Fruit fly (Drosophila melanogaster): ENCODE measurements around the gene csw.

The csw gene

DNA sequence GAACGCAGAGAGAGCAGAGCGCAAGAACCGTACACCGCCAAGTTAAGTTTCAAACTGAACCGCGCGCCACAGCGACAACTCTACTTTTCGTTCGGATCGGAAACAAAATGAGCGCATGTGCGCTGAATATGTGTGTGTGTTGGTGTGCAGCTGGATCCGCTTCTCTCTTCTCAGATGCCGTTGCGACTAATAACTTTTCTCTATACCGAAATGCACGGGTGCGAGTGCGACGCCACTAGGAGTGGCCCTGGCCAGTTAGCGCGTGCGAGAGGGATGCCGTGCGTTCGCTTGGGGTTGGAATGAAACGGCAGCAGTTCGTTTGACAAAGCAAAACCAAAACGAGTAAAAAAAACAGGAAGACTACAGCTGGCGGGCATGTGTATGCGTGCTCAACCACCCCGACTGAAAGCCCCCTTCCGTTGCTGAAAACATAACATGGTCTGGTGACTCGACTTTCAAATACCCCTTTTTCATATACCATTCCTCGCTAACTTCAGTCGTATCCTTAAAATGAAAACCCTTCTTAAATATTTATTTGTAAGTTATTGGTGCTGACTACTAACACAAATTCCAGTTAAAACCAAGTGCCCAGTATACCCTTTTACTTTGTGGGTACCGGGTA is 42.9 kb downstream of the csw start (continued):
- TF ChIP-seq cwo (GFP tag; optimal IDR thresholded peaks at IDR 0.05) (peak; percentile 98), CTCF (GFP tag; optimal IDR thresholded peaks at IDR 0.05) (peak; percentile 79), al (GFP tag; IDR thresholded peaks at IDR 0.05) (peak; percentile 100), tap (tag; optimal IDR thresholded peaks at IDR 0.05) (peak; percentile 100), sisA (GFP tag; IDR thresholded peaks at IDR 0.05) (peak; percentile 100), Scr (GFP tag; IDR thresholded peaks at IDR 0.05; ENCODE audit: partially characterized antibody) (no peak), Hand (GFP tag; optimal IDR thresholded peaks at IDR 0.05) (peak; percentile 99), pzg (GFP tag; optimal IDR thresholded peaks at IDR 0.05) (peak; percentile 60), CG11247 (GFP tag; IDR thresholded peaks at IDR 0.05) (peak; percentile 100), Ssrp (tag; optimal IDR thresholded peaks at IDR 0.05) (peak; percentile 100), Six4 (GFP tag; optimal IDR thresholded peaks at IDR 0.05) (peak; percentile 100), Taf1 (GFP tag; IDR thresholded peaks at IDR 0.05) (peak; percentile 100), p53 (GFP tag; optimal IDR thresholded peaks at IDR 0.05) (peak; percentile 99), Ptx1 (GFP tag; IDR thresholded peaks at IDR 0.05) (peak; percentile 100), CG12659 (GFP tag; optimal IDR thresholded peaks at IDR 0.05) (peak; percentile 100), trem (tag; optimal IDR thresholded peaks at IDR 0.05) (peak; percentile 98), sr (GFP tag; IDR thresholded peaks at IDR 0.05) (peak; percentile 100), az2 (GFP tag; optimal IDR thresholded peaks at IDR 0.05) (peak; percentile 100), Fer3 (tag; optimal IDR thresholded peaks at IDR 0.05) (peak; percentile 100), HmgZ (tag; optimal IDR thresholded peaks at IDR 0.05) (peak; percentile 100), Hey (tag; optimal IDR thresholded peaks at IDR 0.05) (peak; percentile 99), MTF-1 (GFP tag; optimal IDR thresholded peaks at IDR 0.05; ENCODE audit: borderline replicate concordance) (peak; percentile 100), GATAe (GFP tag; conservative IDR thresholded peaks at IDR 0.05) (peak; percentile 100), sens (GFP tag) (peak; percentile 100), kni (GFP tag; optimal IDR thresholded peaks at IDR 0.05) (peak; percentile 99), bsh (GFP tag; optimal IDR thresholded peaks at IDR 0.05) (peak; percentile 96 to 100), Hr51 (GFP tag; optimal IDR thresholded peaks at IDR 0.05) (peak; percentile 100), CG12942 (GFP tag; optimal IDR thresholded peaks at IDR 0.05) (peak; percentile 100), Antp (GFP tag; optimal IDR thresholded peaks at IDR 0.05) (peak; percentile 100), CG1529 (GFP tag; optimal IDR thresholded peaks at IDR 0.05) (peak; percentile 100), CG17568 (GFP tag; optimal IDR thresholded peaks at IDR 0.05) (peak; percentile 100), CG10979 (tag; optimal IDR thresholded peaks at IDR 0.05) (peak; percentile 100), YL-1 (GFP tag; optimal IDR thresholded peaks at IDR 0.05) (peak; percentile 98), luna (GFP tag; optimal IDR thresholded peaks at IDR 0.05) (peak; percentile 99), crol (GFP tag; IDR thresholded peaks at IDR 0.05) (peak; percentile 96), CG18476 (GFP tag; optimal IDR thresholded peaks at IDR 0.05) (peak; percentile 99), Hr3 (GFP tag; optimal IDR thresholded peaks at IDR 0.05) (peak; percentile 100), sima (GFP tag; optimal IDR thresholded peaks at IDR 0.05) (peak; percentile 99), CG30431 (GFP tag; optimal IDR thresholded peaks at IDR 0.05) (peak; percentile 100), sqz (GFP tag; optimal IDR thresholded peaks at IDR 0.05) (peak; percentile 100), Vsx1 (GFP tag; optimal IDR thresholded peaks at IDR 0.05) (peak; percentile 99), Sox100B (GFP tag; optimal IDR thresholded peaks at IDR 0.05) (peak; percentile 99), PHDP (tag; optimal IDR thresholded peaks at IDR 0.05) (peak; percentile 100), CG30403 (GFP tag; optimal IDR thresholded peaks at IDR 0.05) (peak; percentile 100), lab (GFP tag; optimal IDR thresholded peaks at IDR 0.05) (peak; percentile 100), Lpt (GFP tag; optimal IDR thresholded peaks at IDR 0.05) (peak; percentile 1), knrl (GFP tag; IDR thresholded peaks at IDR 0.05; ENCODE audit: partially characterized antibody) (no peak; the same call in 1 of the 3 replicates), NfI (GFP tag; optimal IDR thresholded peaks at IDR 0.05) (peak; percentile 100), Mad (GFP tag; optimal IDR thresholded peaks at IDR 0.05) (peak; percentile 100), CG17328 (GFP tag; IDR thresholded peaks at IDR 0.05) (peak; percentile 100)

Data from whole organism, embryonic.